Worm (Caenorhabditis elegans) whole organism, L4 larva: ENCODE results near the gene str-225.

Experiments
- F26F4.8 ChIP-seq: fragments of 200-800 bp; sonication (Bioruptor generic); conservative IDR thresholded peaks from 2 replicates; pipeline ENCODE4 v1.3.6; 2022; ENCODE audit warnings: missing genetic modification characterization, missing compliant biosample characterization
- Y105C5A.15 ChIP-seq: fragments of 200-800 bp; sonication (Bioruptor generic); IDR thresholded peaks from 2 replicates; pipeline ENCODE4 v1.3.6; 2022; ENCODE audit warnings: missing genetic modification characterization, missing compliant biosample characterization
- Y5F2A.4 ChIP-seq: fragments of 200-800 bp; sonication (Bioruptor generic); optimal IDR thresholded peaks from 2 replicates; lab custom pipeline; 2018; ENCODE audit warnings: mild to moderate bottlenecking, missing genetic modification characterization, missing compliant biosample characterization
- aly-2 ChIP-seq: sonication (generic microtip); optimal IDR thresholded peaks from 2 replicates; lab custom pipeline; 2018; ENCODE audit warnings: missing biosample characterization, missing genetic modification characterization
- arid-1 ChIP-seq: fragments of 200-800 bp; sonication (Bioruptor generic); conservative IDR thresholded peaks from 2 replicates; pipeline ENCODE4 v1.3.6; 2022; ENCODE audit warnings: missing genetic modification reagents, missing genetic modification characterization, missing compliant biosample characterization
- attf-4 ChIP-seq: sonication (generic microtip); optimal IDR thresholded peaks from 3 replicates; lab custom pipeline; 2017; ENCODE audit warnings: missing biosample characterization, missing genetic modification characterization
- ces-1 ChIP-seq: fragments of 150-350 bp; sonication (generic microtip); optimal IDR thresholded peaks from 4 replicates; lab custom pipeline; 2014; ENCODE audit warnings: missing biosample characterization, missing genetic modification reagents, missing genetic modification characterization
- daf-12 ChIP-seq: fragments of 150-350 bp; optimal IDR thresholded peaks from 2 replicates; lab custom pipeline; 2014; ENCODE audit warnings: missing biosample characterization, missing genetic modification reagents, missing genetic modification characterization
- daf-16 ChIP-seq, 3 experiments: sonication (generic microtip); optimal IDR thresholded peaks; 2 replicates each; lab custom pipeline; 2016 to 2017; ENCODE audit warnings: missing genetic modification characterization in 3 of 3, missing genetic modification reagents in 3 of 3, mild to moderate bottlenecking in 2 of 3, missing compliant biosample characterization in 2 of 3, missing biosample characterization in 1 of 3, moderate library complexity in 1 of 3
- daf-19 ChIP-seq: fragments of 200-800 bp; sonication (Bioruptor generic); conservative IDR thresholded peaks from 2 replicates; pipeline ENCODE4 v1.3.6; 2022; ENCODE audit warnings: missing genetic modification characterization, missing compliant biosample characterization
- daf-8 ChIP-seq: fragments of 200-800 bp; sonication (Bioruptor generic); IDR thresholded peaks from 2 replicates; pipeline ENCODE4 v1.3.6; 2022; ENCODE audit warnings: missing genetic modification characterization, missing compliant biosample characterization
- dve-1 ChIP-seq: sonication (generic microtip); optimal IDR thresholded peaks from 2 replicates; lab custom pipeline; 2017; ENCODE audit warnings: antibody characterized with exemption, mild to moderate bottlenecking, missing genetic modification characterization, missing compliant biosample characterization; ENCODE audit not compliant: insufficient read depth
- egl-27 ChIP-seq: sonication (generic microtip); optimal IDR thresholded peaks from 3 replicates; lab custom pipeline; 2017; ENCODE audit warnings: missing biosample characterization, missing genetic modification reagents, missing genetic modification characterization
- gei-8 ChIP-seq: fragments of 200-800 bp; sonication (Bioruptor generic); optimal IDR thresholded peaks from 2 replicates; lab custom pipeline; 2018; ENCODE audit warnings: mild to moderate bottlenecking, missing genetic modification characterization, missing compliant biosample characterization
- hlh-11 ChIP-seq: fragments of 200-800 bp; sonication (Bioruptor generic); optimal IDR thresholded peaks from 2 replicates; lab custom pipeline; 2018; ENCODE audit warnings: mild to moderate bottlenecking, missing genetic modification characterization, missing compliant biosample characterization
- hmg-1.1 ChIP-seq: fragments of 200-800 bp; sonication (Bioruptor generic); IDR thresholded peaks from 2 replicates; pipeline ENCODE4 v1.3.6; 2022; ENCODE audit warnings: missing genetic modification reagents, missing genetic modification characterization, missing compliant biosample characterization
- lim-7 ChIP-seq: fragments of 200-800 bp; sonication (Bioruptor generic); IDR thresholded peaks from 2 replicates; pipeline ENCODE4 v1.3.6; 2022; ENCODE audit warnings: missing genetic modification characterization, missing compliant biosample characterization
- lin-15B ChIP-seq: fragments of 150-350 bp; sonication (generic microtip); optimal IDR thresholded peaks from 3 replicates; lab custom pipeline; 2014; ENCODE audit warnings: missing biosample characterization, missing genetic modification characterization
- mdl-1 ChIP-seq, 2 experiments: fragments of 150-350 bp in 1 of 2; sonication (generic microtip) in 1 of 2; optimal IDR thresholded peaks; 2 replicates each; lab custom pipeline; 2014 to 2017; ENCODE audit warnings: missing biosample characterization in 2 of 2, missing genetic modification characterization in 2 of 2
- mep-1 ChIP-seq: fragments of 150-350 bp; sonication (generic microtip); optimal IDR thresholded peaks from 3 replicates; lab custom pipeline; 2014; ENCODE audit warnings: missing biosample characterization, missing genetic modification characterization
- nhr-102 ChIP-seq: sonication (generic microtip); optimal IDR thresholded peaks from 2 replicates; lab custom pipeline; 2016; ENCODE audit warnings: mild to moderate bottlenecking, missing genetic modification characterization, moderate library complexity, missing compliant biosample characterization
- nhr-111 ChIP-seq: fragments of 200-800 bp; sonication (Bioruptor generic); optimal IDR thresholded peaks from 2 replicates; lab custom pipeline; 2018; ENCODE audit warnings: mild to moderate bottlenecking, missing genetic modification characterization, missing compliant biosample characterization
- nhr-237 ChIP-seq: sonication (generic microtip); optimal IDR thresholded peaks from 2 replicates; lab custom pipeline; 2017; ENCODE audit warnings: missing biosample characterization, missing genetic modification characterization
- nhr-28 ChIP-seq: fragments of 150-350 bp; optimal IDR thresholded peaks from 2 replicates; lab custom pipeline; 2014; ENCODE audit warnings: missing biosample characterization, missing genetic modification characterization
- nhr-6 ChIP-seq: fragments of 150-350 bp; optimal IDR thresholded peaks from 2 replicates; lab custom pipeline; 2014; ENCODE audit warnings: missing biosample characterization, missing genetic modification characterization
- nhr-76 ChIP-seq: fragments of 150-350 bp; optimal IDR thresholded peaks from 2 replicates; lab custom pipeline; 2014; ENCODE audit warnings: missing biosample characterization, missing genetic modification characterization
- nhr-77 ChIP-seq: fragments of 150-350 bp; optimal IDR thresholded peaks from 2 replicates; lab custom pipeline; 2014; ENCODE audit warnings: missing biosample characterization, missing genetic modification characterization
- php-3 ChIP-seq: fragments of 200-800 bp; sonication (Bioruptor generic); IDR thresholded peaks from 2 replicates; pipeline ENCODE4 v1.3.6; 2022; ENCODE audit warnings: missing genetic modification reagents, missing genetic modification characterization, missing compliant biosample characterization
- pqm-1 ChIP-seq: sonication (generic microtip); optimal IDR thresholded peaks from 2 replicates; lab custom pipeline; 2017; ENCODE audit warnings: missing biosample characterization, missing genetic modification characterization
- set-16 ChIP-seq: fragments of 200-800 bp; sonication (Bioruptor generic); IDR thresholded peaks from 2 replicates; pipeline ENCODE4 v1.3.6; 2022; ENCODE audit warnings: missing genetic modification reagents, missing genetic modification characterization, missing compliant biosample characterization
- spr-3 ChIP-seq: fragments of 200-800 bp; sonication (Bioruptor generic); optimal IDR thresholded peaks from 2 replicates; lab custom pipeline; 2018; ENCODE audit warnings: mild to moderate bottlenecking, missing genetic modification characterization, missing compliant biosample characterization
- tra-1 ChIP-seq: fragments of 200-800 bp; sonication (Bioruptor generic); IDR thresholded peaks from 2 replicates; pipeline ENCODE4 v1.3.6; 2022; ENCODE audit warnings: missing genetic modification reagents, missing genetic modification characterization, missing compliant biosample characterization
- unc-39 ChIP-seq: sonication (generic microtip); optimal IDR thresholded peaks from 2 replicates; lab custom pipeline; 2017; ENCODE audit warnings: missing biosample characterization, missing genetic modification characterization
- unc-62 ChIP-seq, 3 experiments: fragments of 150-350 bp in 1 of 3; sonication (generic microtip); optimal IDR thresholded peaks in 2 of 3; peaks in 1 of 3; 1 replicate in 1 of 3; 2 replicates in 2 of 3; lab custom pipeline; 2014 to 2017; ENCODE audit warnings: missing biosample characterization in 3 of 3, missing genetic modification characterization in 3 of 3, missing genetic modification reagents in 3 of 3, missing genotype in 1 of 3
- zfp-2 ChIP-seq: sonication (generic microtip); optimal IDR thresholded peaks from 2 replicates; lab custom pipeline; 2016; ENCODE audit warnings: mild to moderate bottlenecking, missing genetic modification characterization, missing compliant biosample characterization
- zfp-3 ChIP-seq: fragments of 200-800 bp; sonication (Bioruptor generic); conservative IDR thresholded peaks from 2 replicates; pipeline ENCODE4 v1.3.6; 2022; ENCODE audit warnings: missing genetic modification reagents, missing genetic modification characterization, missing compliant biosample characterization
- zip-11 ChIP-seq: fragments of 200-800 bp; sonication (Bioruptor generic); IDR thresholded peaks from 2 replicates; pipeline ENCODE4 v1.3.6; 2022; ENCODE audit warnings: missing genetic modification characterization, missing compliant biosample characterization
- ztf-11 ChIP-seq: fragments of 150-350 bp; optimal IDR thresholded peaks from 2 replicates; lab custom pipeline; 2014; ENCODE audit warnings: missing biosample characterization, missing genetic modification characterization
- ztf-7 ChIP-seq: fragments of 150-350 bp; optimal IDR thresholded peaks from 2 replicates; lab custom pipeline; 2014; ENCODE audit warnings: missing biosample characterization, missing genetic modification characterization

The str-225 gene

DNA sequence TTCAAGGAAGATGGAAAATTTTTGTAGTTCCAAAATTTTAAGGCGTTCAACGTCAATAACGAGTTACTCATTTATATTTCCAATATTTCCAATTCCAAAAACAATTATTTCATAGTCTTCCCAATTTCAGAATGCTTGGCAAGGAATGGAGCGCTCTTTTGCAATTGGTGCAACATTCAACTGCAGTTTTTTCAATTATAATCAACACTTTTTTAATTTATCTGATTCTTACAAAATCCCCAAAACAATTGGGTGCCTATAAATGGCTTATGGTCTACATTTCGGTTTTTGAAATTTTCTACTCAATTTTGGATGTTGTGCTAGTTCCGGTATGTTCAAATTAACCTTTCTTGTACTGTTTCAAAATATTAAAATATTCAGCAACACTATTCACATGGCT, at the start of gene str-225:
str-225 (plus strand) TSS at position 132 of the 400 bp plus-strand sequence.
- TF ChIP-seq zfp-3 (GFP tag; lab: Robert Waterston, UW) (no peak), unc-62 (GFP tag; optimal IDR thresholded peaks at IDR 0.05 in 1 of 2; lab: Kevin White, UChicago) (peak in 1 of 2 experiments; percentile 93), unc-62 (tag; optimal IDR thresholded peaks at IDR 0.05; lab: Kevin White, UChicago) (no peak)

DNA sequence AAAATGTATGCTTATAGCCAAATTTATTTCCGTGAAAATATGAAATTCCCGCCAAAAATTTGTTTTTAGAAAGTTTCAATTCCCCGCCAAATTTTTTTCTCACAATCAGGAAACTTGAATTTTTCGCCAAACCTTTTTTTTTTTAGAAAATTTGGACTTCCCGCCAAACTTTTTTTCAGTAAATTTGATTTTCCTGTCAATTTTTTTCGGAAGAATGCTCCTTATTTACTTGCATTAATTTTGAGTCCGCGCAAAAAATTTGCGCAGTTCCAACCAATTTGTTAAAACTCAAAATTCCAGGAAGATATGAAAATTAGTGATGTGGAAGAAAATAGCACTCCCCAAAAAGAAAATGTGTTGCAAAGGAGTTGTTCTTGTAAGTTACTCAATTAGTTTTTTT, 47.7 kb upstream of the str-225 start, which contains the start of gene slc-28.2:
slc-28.2 (plus strand) TSS at position 301 of the 400 bp plus-strand sequence.
- TF ChIP-seq mep-1: no peak
- no peak for TF ChIP-seq set-16 (GFP tag; lab: Robert Waterston, UW)
- TF ChIP-seq lin-15B (tag; lab: Kevin White, UChicago): no peak
- TF ChIP-seq daf-16 (GFP tag; optimal IDR thresholded peaks at IDR 0.05; lab: Kevin White, UChicago): no peak
- no peak for TF ChIP-seq daf-16 (tag; optimal IDR thresholded peaks at IDR 0.05; lab: Kevin White, UChicago)
- TF ChIP-seq hlh-11 (tag; lab: Kevin White, UChicago): no peak
- TF ChIP-seq php-3 (GFP tag; lab: Robert Waterston, UW): no peak
- TF ChIP-seq hmg-1.1 (GFP tag; lab: Robert Waterston, UW): no peak
- no peak for TF ChIP-seq nhr-237 (tag; lab: Kevin White, UChicago)
- TF ChIP-seq nhr-76 (tag; lab: Kevin White, UChicago): no peak
- TF ChIP-seq ztf-7 (tag; lab: Kevin White, UChicago): no peak
- TF ChIP-seq attf-4 (tag; lab: Kevin White, UChicago): no peak
- TF ChIP-seq daf-12: no peak
- no peak for TF ChIP-seq nhr-111
- no peak for TF ChIP-seq aly-2 (tag; lab: Kevin White, UChicago)
- TF ChIP-seq daf-8 (GFP tag; lab: Robert Waterston, UW): no peak
- TF ChIP-seq zip-11 (GFP tag; lab: Robert Waterston, UW): no peak
- TF ChIP-seq egl-27 (tag; lab: Kevin White, UChicago): no peak

DNA sequence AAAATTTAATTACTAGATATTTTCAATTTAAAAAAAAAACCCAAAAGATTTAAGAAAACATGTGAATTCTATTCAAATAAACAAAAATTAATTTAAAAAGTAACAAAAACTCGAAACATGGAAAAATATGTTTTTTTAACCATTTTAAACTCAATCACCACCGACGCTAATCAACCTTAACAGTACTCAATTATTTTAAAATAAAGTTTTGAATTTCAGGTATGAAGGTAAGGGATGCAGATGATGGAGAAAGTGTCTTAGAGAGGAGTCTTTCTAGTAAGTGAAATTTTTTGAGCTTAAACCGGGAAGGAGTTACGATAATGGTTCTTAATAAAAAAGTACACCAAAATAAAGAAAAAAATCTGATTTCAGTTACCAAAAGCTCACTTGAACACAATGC, 44.1 kb upstream of the str-225 start, which contains the start of gene slc-28.1:
slc-28.1 (plus strand) TSS at position 301 of the 400 bp plus-strand sequence.
- TF ChIP-seq spr-3 (GFP tag; lab: Kevin White, UChicago): no peak
- no peak for TF ChIP-seq unc-39 (tag; lab: Kevin White, UChicago)
- TF ChIP-seq nhr-76 (tag; lab: Kevin White, UChicago): no peak
- no peak for TF ChIP-seq ztf-11 (tag; lab: Kevin White, UChicago)
- TF ChIP-seq mdl-1 (tag; optimal IDR thresholded peaks at IDR 0.05; lab: Kevin White, UChicago): no peak
- no peak for TF ChIP-seq zfp-2 (tag; lab: Kevin White, UChicago)
- TF ChIP-seq nhr-111: no peak
- no peak for TF ChIP-seq F26F4.8
- TF ChIP-seq daf-19 (GFP tag; lab: Robert Waterston, UW): no peak
- TF ChIP-seq attf-4 (tag; lab: Kevin White, UChicago): no peak
- TF ChIP-seq tra-1 (GFP tag; lab: Robert Waterston, UW): no peak
- TF ChIP-seq arid-1: no peak
- no peak for TF ChIP-seq dve-1 (tag; lab: Kevin White, UChicago)
- TF ChIP-seq ces-1 (GFP tag; lab: Kevin White, UChicago): no peak
- TF ChIP-seq Y5F2A.4 (GFP tag; lab: Kevin White, UChicago): no peak

DNA sequence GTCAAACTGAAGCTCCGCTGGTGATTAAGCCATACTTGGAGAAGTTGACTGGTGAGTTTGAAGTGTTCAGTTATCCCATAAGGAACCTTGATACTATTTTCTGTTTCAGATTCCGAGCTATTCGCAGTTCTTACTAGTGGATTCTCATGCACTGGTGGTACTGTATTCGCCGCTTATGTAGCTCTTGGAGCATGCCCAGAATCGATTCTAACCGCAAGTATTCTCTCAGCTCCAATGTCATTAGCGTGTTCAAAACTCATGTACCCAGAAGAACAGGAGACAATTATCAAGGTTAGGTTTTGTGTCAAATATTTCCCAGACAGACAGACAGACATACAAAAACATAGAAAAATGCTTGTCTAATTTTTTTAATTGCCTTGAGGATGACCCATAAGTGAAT, 42.7 kb upstream of the str-225 start:
- peak in 1 of 2 experiments; percentile 92 for TF ChIP-seq unc-62 (GFP tag; optimal IDR thresholded peaks at IDR 0.05 in 1 of 2; lab: Kevin White, UChicago)
- TF ChIP-seq unc-62 (tag; optimal IDR thresholded peaks at IDR 0.05; lab: Kevin White, UChicago): no peak
- TF ChIP-seq gei-8 (GFP tag; lab: Kevin White, UChicago): no peak

DNA sequence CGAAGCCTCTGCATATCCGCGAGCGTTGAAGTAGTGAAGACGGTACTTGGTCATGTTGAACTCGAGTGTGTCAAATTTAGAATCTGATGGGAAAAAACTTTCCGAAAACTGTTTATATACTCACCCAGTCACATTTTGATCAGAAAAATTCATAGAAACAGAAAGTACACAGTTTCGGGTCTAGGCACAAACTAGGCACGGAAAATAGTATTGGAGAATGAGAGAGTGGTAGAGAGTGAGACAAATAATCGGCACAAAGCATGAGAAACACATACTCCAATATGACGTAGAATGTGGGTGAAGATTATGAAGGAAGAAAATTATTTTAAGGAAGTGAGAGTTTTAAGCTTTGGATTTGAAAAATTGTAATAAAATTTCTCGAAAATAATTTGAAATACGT, 39.2 kb upstream of the str-225 start, which contains the start of gene gst-33:
gst-33 (minus strand) TSS at position 127 of the 400 bp plus-strand sequence.
- TF ChIP-seq attf-4 (tag; lab: Kevin White, UChicago): no peak
- TF ChIP-seq lim-7 (GFP tag; lab: Robert Waterston, UW): no peak
- no peak for TF ChIP-seq daf-16 (GFP tag; optimal IDR thresholded peaks at IDR 0.05; lab: Kevin White, UChicago)
- peak; percentile 87 for TF ChIP-seq daf-16 (tag; optimal IDR thresholded peaks at IDR 0.05; lab: Kevin White, UChicago)
- TF ChIP-seq Y105C5A.15 (GFP tag; lab: Robert Waterston, UW): no peak
- no peak for TF ChIP-seq nhr-6 (tag; lab: Kevin White, UChicago)
- TF ChIP-seq pqm-1 (tag; lab: Kevin White, UChicago): peak; percentile 50
- TF ChIP-seq nhr-102 (tag; lab: Kevin White, UChicago): peak; percentile 97
- peak; percentile 98 for TF ChIP-seq nhr-28
- no peak for TF ChIP-seq arid-1
- peak; percentile 50 for TF ChIP-seq nhr-77 (tag; lab: Kevin White, UChicago)
